Fruit fly (Drosophila melanogaster): ENCODE results near the gene obst-J.

dm6 chr3L:20085035-20085434 is 46.5 kb downstream of the obst-J start:
- TF ChIP-seq psq (optimal IDR thresholded peaks at IDR 0.05) (no peak), EcR (GFP tag; optimal IDR thresholded peaks at IDR 0.05) (no peak), pan (optimal IDR thresholded peaks at IDR 0.05) (no peak), usp (GFP tag; optimal IDR thresholded peaks at IDR 0.05) (no peak), Dll (optimal IDR thresholded peaks at IDR 0.05) (no peak)
